Fruit fly (Drosophila melanogaster): Measurements from ENCODE around the gene slx1.

Gene slx1

dm6 chr3R:4645457-4646082 is 3.8 kb downstream of the slx1 start, which contains the start of the genes Dlip2 and rpk (continued):
- TF ChIP-seq yki (optimal IDR thresholded peaks at IDR 0.05) (no peak), ato (GFP tag; IDR thresholded peaks at IDR 0.05; ENCODE audit: partially characterized antibody) (peak; percentile 89), h (optimal IDR thresholded peaks at IDR 0.05) (no peak), CG2875 (GFP tag; optimal IDR thresholded peaks at IDR 0.05) (no peak), sisA (GFP tag; IDR thresholded peaks at IDR 0.05) (no peak), CG1647 (GFP tag; optimal IDR thresholded peaks at IDR 0.05) (no peak), CG17568 (GFP tag; optimal IDR thresholded peaks at IDR 0.05) (no peak), crc (GFP tag; optimal IDR thresholded peaks at IDR 0.05) (no peak), Scr (GFP tag; IDR thresholded peaks at IDR 0.05; ENCODE audit: partially characterized antibody) (peak; percentile 89), kah (GFP tag; optimal IDR thresholded peaks at IDR 0.05) (no peak), CG12155 (GFP tag; optimal IDR thresholded peaks at IDR 0.05) (no peak), inv (GFP tag; IDR thresholded peaks at IDR 0.05; ENCODE audit: partially characterized antibody) (peak; percentile 79), CG10979 (tag; optimal IDR thresholded peaks at IDR 0.05) (no peak), Nf-YA (GFP tag; IDR thresholded peaks at IDR 0.05) (no peak), CG34224 (GFP tag; IDR thresholded peaks at IDR 0.05; ENCODE audit: partially characterized antibody) (peak; percentile 93), CG42726 (GFP tag; IDR thresholded peaks at IDR 0.05; ENCODE audit: partially characterized antibody) (peak; percentile 60; the same call in 1 of the 2 replicates), Xbp1 (GFP tag; optimal IDR thresholded peaks at IDR 0.05) (no peak), CG3163 (GFP tag; optimal IDR thresholded peaks at IDR 0.05) (no peak), E2f2 (GFP tag; IDR thresholded peaks at IDR 0.05) (peak; percentile 51), fd3F (GFP tag; optimal IDR thresholded peaks at IDR 0.05) (no peak), BEAF-32 (GFP tag; optimal IDR thresholded peaks at IDR 0.05) (peak; percentile 87), dmrt11E (tag; optimal IDR thresholded peaks at IDR 0.05) (no peak), CG16813 (GFP tag; IDR thresholded peaks at IDR 0.05; ENCODE audit: partially characterized antibody) (peak; percentile 82), peb (GFP tag; IDR thresholded peaks at IDR 0.05) (no peak), CG2129 (GFP tag; IDR thresholded peaks at IDR 0.05; ENCODE audit: partially characterized antibody) (peak; percentile 71), phol (tag; optimal IDR thresholded peaks at IDR 0.05) (peak; percentile 90), Rfx (GFP tag; IDR thresholded peaks at IDR 0.05) (0 out of 2 replicates have a peak, but pooled peaks have one; percentile 18), CrebB (tag; optimal IDR thresholded peaks at IDR 0.05) (no peak), hbn (GFP tag; IDR thresholded peaks at IDR 0.05; ENCODE audit: partially characterized antibody) (peak; percentile 88), CG1024 (GFP tag; IDR thresholded peaks at IDR 0.05) (no peak), CG8290 (GFP tag; optimal IDR thresholded peaks at IDR 0.05) (no peak), CG8290 (tag; optimal IDR thresholded peaks at IDR 0.05) (no peak), nau (GFP tag; optimal IDR thresholded peaks at IDR 0.05) (no peak), CG5245 (GFP tag; optimal IDR thresholded peaks at IDR 0.05) (no peak), MBD-R2 (GFP tag; IDR thresholded peaks at IDR 0.05) (peak; percentile 71), Sry-δ (GFP tag; optimal IDR thresholded peaks at IDR 0.05) (peak; percentile 63), Pdp1 (GFP tag; optimal IDR thresholded peaks at IDR 0.05) (peak in 1 of 2 experiments; percentile 9), Atf-2 (GFP tag; optimal IDR thresholded peaks at IDR 0.05) (no peak), pzg (GFP tag; optimal IDR thresholded peaks at IDR 0.05) (peak; percentile 49), zen2 (GFP tag; IDR thresholded peaks at IDR 0.05; ENCODE audit: partially characterized antibody) (peak; percentile 88; the same call in 2 of the 3 replicates), pum (GFP tag; optimal IDR thresholded peaks at IDR 0.05) (no peak), row (GFP tag; IDR thresholded peaks at IDR 0.05) (peak; percentile 66; the same call in 2 of the 3 replicates), dimm (GFP tag; IDR thresholded peaks at IDR 0.05) (no peak), CG9437 (GFP tag; optimal IDR thresholded peaks at IDR 0.05) (peak; percentile 30), sna (GFP tag; IDR thresholded peaks at IDR 0.05; ENCODE audit: partially characterized antibody) (peak; percentile 93), Fer3 (tag; optimal IDR thresholded peaks at IDR 0.05) (no peak), lilli (GFP tag; optimal IDR thresholded peaks at IDR 0.05) (no peak), pb (GFP tag; optimal IDR thresholded peaks at IDR 0.05) (no peak), sim (GFP tag; IDR thresholded peaks at IDR 0.05) (no peak), CG16815 (GFP tag; optimal IDR thresholded peaks at IDR 0.05) (no peak)
